Worm (Caenorhabditis elegans) whole organism, L1 larva: ENCODE results near the gene dpff-1.

ENCODE experiments used
- C16A3.4 ChIP-seq: fragments of 150-350 bp; optimal IDR thresholded peaks from 2 replicates; lab custom pipeline; 2014; ENCODE audit warnings: missing biosample characterization, missing genetic modification characterization
- Y116A8C.19 ChIP-seq: sonication (generic microtip); optimal IDR thresholded peaks from 2 replicates; lab custom pipeline; 2016; ENCODE audit warnings: missing compliant biosample characterization, missing genetic modification characterization, borderline replicate concordance
- aha-1 ChIP-seq: fragments of 150-350 bp; optimal IDR thresholded peaks from 2 replicates; lab custom pipeline; 2014; ENCODE audit warnings: missing biosample characterization, missing genetic modification characterization
- alr-1 ChIP-seq: fragments of 200-800 bp; sonication (Bioruptor generic); optimal IDR thresholded peaks from 2 replicates; lab custom pipeline; 2018; ENCODE audit warnings: borderline replicate concordance, mild to moderate bottlenecking, missing genetic modification characterization, missing compliant biosample characterization
- aly-2 ChIP-seq: fragments of 150-350 bp; optimal IDR thresholded peaks from 2 replicates; lab custom pipeline; 2014; ENCODE audit warnings: missing biosample characterization, missing genetic modification characterization
- ama-1 ChIP-seq: fragments of 150-350 bp; optimal IDR thresholded peaks from 2 replicates; lab custom pipeline; 2014
- ceh-63 ChIP-seq: fragments of 200-800 bp; sonication (Bioruptor generic); optimal IDR thresholded peaks from 2 replicates; lab custom pipeline; 2018; ENCODE audit warnings: mild to moderate bottlenecking, missing genetic modification characterization, missing compliant biosample characterization
- ceh-82 ChIP-seq, 3 experiments: fragments of 150-350 bp in 1 of 3; sonication (generic microtip) in 2 of 3; optimal IDR thresholded peaks; 2 replicates each; lab custom pipeline; 2014 to 2017; ENCODE audit warnings: missing biosample characterization in 3 of 3, missing genetic modification characterization in 3 of 3
- ceh-88 ChIP-seq: fragments of 200-800 bp; sonication (Bioruptor generic); IDR thresholded peaks from 2 replicates; pipeline ENCODE4 v1.3.6; 2022; ENCODE audit warnings: missing genetic modification characterization, missing compliant biosample characterization
- ceh-90 ChIP-seq: sonication (generic microtip); optimal IDR thresholded peaks from 2 replicates; lab custom pipeline; 2016; ENCODE audit warnings: missing genetic modification characterization, missing compliant biosample characterization
- ces-1 ChIP-seq: fragments of 150-350 bp; optimal IDR thresholded peaks from 2 replicates; lab custom pipeline; 2014; ENCODE audit warnings: missing biosample characterization, missing genetic modification reagents, missing genetic modification characterization
- dpl-1 ChIP-seq, 3 experiments: fragments of 150-350 bp in 2 of 3; sonication (generic microtip) in 1 of 3; optimal IDR thresholded peaks; 2 replicates each; lab custom pipeline; 2014 to 2017; ENCODE audit warnings: missing biosample characterization in 3 of 3, missing genetic modification characterization in 3 of 3, missing genetic modification reagents in 3 of 3
- efl-3 ChIP-seq: fragments of 200-800 bp; sonication (Bioruptor generic); optimal IDR thresholded peaks from 2 replicates; lab custom pipeline; 2018; ENCODE audit warnings: mild to moderate bottlenecking, missing genetic modification characterization, missing compliant biosample characterization
- egl-13 ChIP-seq: sonication (generic microtip); optimal IDR thresholded peaks from 2 replicates; lab custom pipeline; 2016; ENCODE audit warnings: missing genotype, missing genetic modification reagents, missing genetic modification characterization, missing compliant biosample characterization
- egl-27 ChIP-seq, 2 experiments: fragments of 150-350 bp in 1 of 2; sonication (generic microtip); optimal IDR thresholded peaks; 3 replicates each; lab custom pipeline; 2017 to 2018; ENCODE audit warnings: missing biosample characterization in 2 of 2, missing genetic modification characterization in 2 of 2, missing genetic modification reagents in 2 of 2
- elt-2 ChIP-seq: sonication (generic microtip); optimal IDR thresholded peaks from 2 replicates; lab custom pipeline; 2016; ENCODE audit warnings: missing genetic modification characterization, mild to moderate bottlenecking, inconsistent platforms, missing compliant biosample characterization, missing genetic modification reagents
- fkh-10 ChIP-seq: sonication (generic microtip); optimal IDR thresholded peaks from 2 replicates; lab custom pipeline; 2017; ENCODE audit warnings: missing biosample characterization, missing genetic modification reagents, missing genetic modification characterization
- fkh-8 ChIP-seq: sonication (generic microtip); optimal IDR thresholded peaks from 2 replicates; lab custom pipeline; 2016; ENCODE audit warnings: mild to moderate bottlenecking, missing genetic modification characterization, missing compliant biosample characterization
- grh-1 ChIP-seq: fragments of 200-800 bp; sonication (Bioruptor generic); IDR thresholded peaks from 2 replicates; pipeline ENCODE4 v1.3.6; 2022; ENCODE audit warnings: missing genetic modification reagents, missing genetic modification characterization, missing compliant biosample characterization
- hlh-17 ChIP-seq: fragments of 200-800 bp; sonication (Bioruptor generic); optimal IDR thresholded peaks from 2 replicates; lab custom pipeline; 2018; ENCODE audit warnings: missing genetic modification characterization, mild to moderate bottlenecking, missing compliant biosample characterization, moderate library complexity, borderline replicate concordance
- hlh-4 ChIP-seq: sonication (generic microtip); optimal IDR thresholded peaks from 2 replicates; lab custom pipeline; 2016; ENCODE audit warnings: mild to moderate bottlenecking, missing genetic modification characterization, missing compliant biosample characterization
- hpl-2 ChIP-seq: fragments of 150-350 bp; optimal IDR thresholded peaks from 2 replicates; lab custom pipeline; 2014; ENCODE audit warnings: missing biosample characterization, missing genetic modification reagents, missing genetic modification characterization
- isw-1 ChIP-seq: fragments of 200-800 bp; sonication (Bioruptor generic); IDR thresholded peaks from 2 replicates; pipeline ENCODE4 v1.3.6; 2022; ENCODE audit warnings: missing genetic modification characterization, missing compliant biosample characterization
- lin-13 ChIP-seq: fragments of 150-350 bp; optimal IDR thresholded peaks from 2 replicates; lab custom pipeline; 2014; ENCODE audit warnings: missing biosample characterization, missing genetic modification reagents, missing genetic modification characterization
- lin-14 ChIP-seq: fragments of 200-800 bp; sonication (Bioruptor generic); optimal IDR thresholded peaks from 2 replicates; lab custom pipeline; 2018; ENCODE audit warnings: mild to moderate bottlenecking, missing genetic modification characterization, moderate library complexity, missing compliant biosample characterization
- lin-15B ChIP-seq: fragments of 150-350 bp; sonication (generic microtip); optimal IDR thresholded peaks from 3 replicates; lab custom pipeline; 2014; ENCODE audit warnings: missing biosample characterization, missing genetic modification characterization
- lin-39 ChIP-seq: fragments of 150-350 bp; optimal IDR thresholded peaks from 2 replicates; lab custom pipeline; 2014; ENCODE audit warnings: missing biosample characterization, missing genetic modification reagents, missing genetic modification characterization
- lsy-2 ChIP-seq, 2 experiments: fragments of 150-350 bp; optimal IDR thresholded peaks; 2 replicates each; lab custom pipeline; 2014; ENCODE audit warnings: missing biosample characterization in 2 of 2, missing genetic modification characterization in 2 of 2
- mab-9 ChIP-seq: fragments of 200-800 bp; sonication (Bioruptor generic); IDR thresholded peaks from 2 replicates; pipeline ENCODE4 v1.3.6; 2022; ENCODE audit warnings: missing genetic modification reagents, missing genetic modification characterization, missing compliant biosample characterization
- nhr-12 ChIP-seq: sonication (generic microtip); optimal IDR thresholded peaks from 2 replicates; lab custom pipeline; 2017; ENCODE audit warnings: missing biosample characterization, missing genetic modification characterization
- nhr-19 ChIP-seq: fragments of 200-800 bp; sonication (Bioruptor generic); conservative IDR thresholded peaks from 2 replicates; pipeline ENCODE4 v1.3.6; 2022; ENCODE audit warnings: missing genetic modification characterization, missing compliant biosample characterization
- nhr-20 ChIP-seq: sonication (generic microtip); optimal IDR thresholded peaks from 2 replicates; lab custom pipeline; 2016; ENCODE audit warnings: mild to moderate bottlenecking, missing genetic modification characterization, missing compliant biosample characterization
- nhr-28 ChIP-seq: fragments of 150-350 bp; optimal IDR thresholded peaks from 2 replicates; lab custom pipeline; 2014; ENCODE audit warnings: missing biosample characterization, missing genetic modification characterization
- nhr-71 ChIP-seq: sonication (generic microtip); optimal IDR thresholded peaks from 2 replicates; lab custom pipeline; 2016; ENCODE audit warnings: mild to moderate bottlenecking, missing genetic modification characterization, moderate library complexity, missing compliant biosample characterization
- nhr-76 ChIP-seq: sonication (generic microtip); optimal IDR thresholded peaks from 2 replicates; lab custom pipeline; 2017; ENCODE audit warnings: missing biosample characterization, missing genetic modification characterization
- nhr-84 ChIP-seq: sonication (generic microtip); optimal IDR thresholded peaks from 2 replicates; lab custom pipeline; 2017; ENCODE audit warnings: missing biosample characterization, missing genetic modification characterization
- nhr-85 ChIP-seq: sonication (generic microtip); peaks from one replicate; lab custom pipeline; 2016; ENCODE audit warnings: missing genetic modification characterization, inconsistent platforms, missing compliant biosample characterization
- pag-3 ChIP-seq: sonication (generic microtip); optimal IDR thresholded peaks from 2 replicates; lab custom pipeline; 2017; ENCODE audit warnings: missing genetic modification characterization, mild to moderate bottlenecking, missing compliant biosample characterization, antibody characterized with exemption, borderline replicate concordance; ENCODE audit not compliant: insufficient read depth
- pax-3 ChIP-seq: fragments of 200-800 bp; sonication (Bioruptor generic); optimal IDR thresholded peaks from 2 replicates; lab custom pipeline; 2018; ENCODE audit warnings: mild to moderate bottlenecking, missing genetic modification characterization, moderate library complexity, missing compliant biosample characterization
- pqm-1 ChIP-seq: sonication (generic microtip); optimal IDR thresholded peaks from 3 replicates; lab custom pipeline; 2017; ENCODE audit warnings: missing biosample characterization, missing genetic modification characterization
- skn-1 ChIP-seq: fragments of 150-350 bp; optimal IDR thresholded peaks from 2 replicates; lab custom pipeline; 2014; ENCODE audit warnings: missing biosample characterization, missing genetic modification characterization
- sox-4 ChIP-seq: sonication (generic microtip); optimal IDR thresholded peaks from 2 replicates; lab custom pipeline; 2016; ENCODE audit warnings: missing genetic modification characterization, missing compliant biosample characterization
- sup-37 ChIP-seq: fragments of 200-800 bp; sonication (Bioruptor generic); optimal IDR thresholded peaks from 2 replicates; lab custom pipeline; 2018; ENCODE audit warnings: mild to moderate bottlenecking, missing genetic modification characterization, missing compliant biosample characterization
- tbx-2 ChIP-seq: sonication (generic microtip); optimal IDR thresholded peaks from 2 replicates; lab custom pipeline; 2016; ENCODE audit warnings: missing genetic modification characterization, missing compliant biosample characterization
- tlp-1 ChIP-seq: fragments of 150-350 bp; optimal IDR thresholded peaks from 2 replicates; lab custom pipeline; 2014; ENCODE audit warnings: missing biosample characterization, missing genetic modification characterization
- unc-130 ChIP-seq: fragments of 150-350 bp; optimal IDR thresholded peaks from 2 replicates; lab custom pipeline; 2017; ENCODE audit warnings: missing biosample characterization, missing genetic modification characterization, inconsistent platforms
- unc-62 ChIP-seq: fragments of 150-350 bp; optimal IDR thresholded peaks from 2 replicates; lab custom pipeline; 2014; ENCODE audit warnings: missing biosample characterization, missing genetic modification reagents, missing genetic modification characterization
- unc-86 ChIP-seq: sonication (generic microtip); optimal IDR thresholded peaks from 2 replicates; lab custom pipeline; 2016; ENCODE audit warnings: missing genetic modification characterization, missing compliant biosample characterization
- unc-98 ChIP-seq: fragments of 200-800 bp; sonication (Bioruptor generic); IDR thresholded peaks from 2 replicates; pipeline ENCODE4 v1.3.6; 2022; ENCODE audit warnings: missing genetic modification characterization, missing compliant biosample characterization
- vab-15 ChIP-seq: sonication (generic microtip); optimal IDR thresholded peaks from 2 replicates; lab custom pipeline; 2017; ENCODE audit warnings: missing genotype, mild to moderate bottlenecking, missing genetic modification characterization, missing compliant biosample characterization
- xbp-1 ChIP-seq: sonication (generic microtip); optimal IDR thresholded peaks from 2 replicates; lab custom pipeline; 2016; ENCODE audit warnings: missing genetic modification characterization, missing compliant biosample characterization
- zip-4 ChIP-seq: fragments of 200-800 bp; sonication (Bioruptor generic); optimal IDR thresholded peaks from 2 replicates; lab custom pipeline; 2018; ENCODE audit warnings: mild to moderate bottlenecking, missing genetic modification characterization, moderate library complexity, missing compliant biosample characterization
- ztf-11 ChIP-seq, 2 experiments: sonication (generic microtip); optimal IDR thresholded peaks; 2 replicates each; lab custom pipeline; 2016 to 2017; ENCODE audit warnings: missing genetic modification characterization in 2 of 2, missing biosample characterization in 1 of 2, missing compliant biosample characterization in 1 of 2

dpff-1 gene

ce11 chrIII:5871760-5872159 lies 34.4 kb downstream of the dpff-1 start, which contains the start of the genes F01F1.11 and F01F1.3 (continued):
- peak; percentile 31 for TF ChIP-seq lin-39 (tag; lab: Kevin White, UChicago)
- TF ChIP-seq Y116A8C.19 (tag; lab: Kevin White, UChicago), result peak; percentile 72
- no peak for TF ChIP-seq nhr-28 (tag; lab: Kevin White, UChicago)
- no peak for TF ChIP-seq ceh-88 (GFP tag; lab: Robert Waterston, UW)
- TF ChIP-seq lin-13, result peak; percentile 83
- no peak for TF ChIP-seq nhr-76 (tag; lab: Kevin White, UChicago)
- peak; percentile 64 for TF ChIP-seq mab-9 (GFP tag; lab: Robert Waterston, UW)
- TF ChIP-seq unc-98 (GFP tag; lab: Robert Waterston, UW), result peak; percentile 19; the same call in 1 of the 2 replicates
- TF ChIP-seq pqm-1 (tag; lab: Kevin White, UChicago), result no peak
- TF ChIP-seq isw-1 (GFP tag; lab: Robert Waterston, UW), result peak; percentile 78
- TF ChIP-seq sup-37 (GFP tag; lab: Kevin White, UChicago), result peak; percentile 12
- no peak for TF ChIP-seq alr-1 (tag; lab: Kevin White, UChicago)
- TF ChIP-seq unc-62 (GFP tag; lab: Kevin White, UChicago), result no peak
- TF ChIP-seq nhr-84, result no peak
- TF ChIP-seq lin-15B, result peak; percentile 19
- TF ChIP-seq nhr-20, result peak; percentile 89
- no peak for TF ChIP-seq vab-15 (tag; lab: Kevin White, UChicago)
- peak; percentile 92 for TF ChIP-seq nhr-71
- TF ChIP-seq ceh-82 (tag; optimal IDR thresholded peaks at IDR 0.05; lab: Kevin White, UChicago), result peak; percentile 69 to 82 (median 79)
- TF ChIP-seq nhr-85 (tag; lab: Kevin White, UChicago), result peak; percentile 96
- no peak for TF ChIP-seq hlh-17 (GFP tag; lab: Kevin White, UChicago)
- peak; percentile 84 to 88 for TF ChIP-seq lsy-2 (tag; optimal IDR thresholded peaks at IDR 0.05; lab: Kevin White, UChicago)
- no peak for TF ChIP-seq fkh-10
- TF ChIP-seq hpl-2 (GFP tag; lab: Kevin White, UChicago), result no peak
- peak; percentile 79 for TF ChIP-seq unc-86 (tag; lab: Kevin White, UChicago)
- peak; percentile 52 for TF ChIP-seq elt-2 (tag; lab: Kevin White, UChicago)
- TF ChIP-seq efl-3 (GFP tag; lab: Kevin White, UChicago), result peak; percentile 48
- peak; percentile 70 for TF ChIP-seq skn-1 (tag; lab: Kevin White, UChicago)
- TF ChIP-seq ztf-11 (tag; optimal IDR thresholded peaks at IDR 0.05; lab: Kevin White, UChicago), result peak in 1 of 2 experiments; percentile 95
- TF ChIP-seq C16A3.4, result peak; percentile 81
- TF ChIP-seq fkh-8 (tag; lab: Kevin White, UChicago), result peak; percentile 83
- TF ChIP-seq pag-3 (tag; lab: Kevin White, UChicago), result no peak
- TF ChIP-seq aly-2, result peak; percentile 51
- peak; percentile 90 for TF ChIP-seq egl-13 (tag; lab: Kevin White, UChicago)
- peak; percentile 91 for TF ChIP-seq tbx-2 (tag; lab: Kevin White, UChicago)
- no peak for TF ChIP-seq nhr-12 (tag; lab: Kevin White, UChicago)
- TF ChIP-seq egl-27 (tag; optimal IDR thresholded peaks at IDR 0.05; lab: Kevin White, UChicago), result no peak
- TF ChIP-seq ceh-63, result no peak
- peak; percentile 88 for TF ChIP-seq pax-3
- TF ChIP-seq hlh-4, result peak; percentile 50
- peak; percentile 91 for TF ChIP-seq ceh-90 (tag; lab: Kevin White, UChicago)
- TF ChIP-seq grh-1 (GFP tag; lab: Robert Waterston, UW), result peak; percentile 62
- TF ChIP-seq sox-4 (tag; lab: Kevin White, UChicago), result peak; percentile 92
- TF ChIP-seq xbp-1 (tag; lab: Kevin White, UChicago), result peak; percentile 89
- peak; percentile 89 for TF ChIP-seq nhr-19 (GFP tag; lab: Robert Waterston, UW)
- TF ChIP-seq aha-1 (tag; lab: Kevin White, UChicago), result no peak
- peak; percentile 85 for TF ChIP-seq lin-14 (GFP tag; lab: Kevin White, UChicago)
- no peak for TF ChIP-seq ces-1 (GFP tag; lab: Kevin White, UChicago)
- no peak for TF ChIP-seq tlp-1 (tag; lab: Kevin White, UChicago)
- peak; percentile 51 for TF ChIP-seq zip-4 (GFP tag; lab: Kevin White, UChicago)
- TF ChIP-seq unc-130, result peak; percentile 74
- TF ChIP-seq ama-1 (lab: Kevin White, UChicago), result no peak
- peak; percentile 95 to 97 (median 96) for TF ChIP-seq dpl-1 (GFP tag; optimal IDR thresholded peaks at IDR 0.05; lab: Kevin White, UChicago)
